Worm (Caenorhabditis elegans) whole organism, L4 larva: Measurements from ENCODE around the gene M02B1.4.
"Not testable (repeated sequence)": the region's sequence is repeated elsewhere in the genome, so short reads cannot be mapped to it uniquely, and the experiment has no call there.

Experiments
- D1046.2 ChIP-seq: fragments of 200-800 bp; sonication (Bioruptor generic); IDR thresholded peaks from 2 replicates; pipeline ENCODE4 v1.3.6; 2022; ENCODE audit warnings: missing genetic modification characterization, missing compliant biosample characterization
- F10B5.3 ChIP-seq: sonication (generic microtip); optimal IDR thresholded peaks from 2 replicates; lab custom pipeline; 2016; ENCODE audit warnings: mild to moderate bottlenecking, missing genetic modification characterization, missing compliant biosample characterization
- F49E8.2 ChIP-seq: sonication (generic microtip); optimal IDR thresholded peaks from 2 replicates; lab custom pipeline; 2016; ENCODE audit warnings: missing compliant biosample characterization, mild to moderate bottlenecking, missing genetic modification characterization, borderline replicate concordance
- R02D3.7 ChIP-seq: fragments of 150-350 bp; sonication (generic microtip); optimal IDR thresholded peaks from 3 replicates; lab custom pipeline; 2014; ENCODE audit warnings: missing biosample characterization, missing genetic modification characterization
- T20F7.1 ChIP-seq: fragments of 200-800 bp; sonication (Bioruptor generic); optimal IDR thresholded peaks from 2 replicates; lab custom pipeline; 2018; ENCODE audit warnings: mild to moderate bottlenecking, missing genetic modification characterization, missing compliant biosample characterization
- T26A8.4 ChIP-seq: fragments of 200-800 bp; sonication (Bioruptor generic); IDR thresholded peaks from 2 replicates; pipeline ENCODE4 v1.3.6; 2022; ENCODE audit warnings: missing genetic modification characterization, missing compliant biosample characterization
- Y48G9A.11 ChIP-seq: fragments of 200-800 bp; sonication (Bioruptor generic); IDR thresholded peaks from 2 replicates; pipeline ENCODE4 v1.3.6; 2022; ENCODE audit warnings: missing genetic modification reagents, missing genetic modification characterization, missing compliant biosample characterization
- Y5F2A.4 ChIP-seq: fragments of 200-800 bp; sonication (Bioruptor generic); optimal IDR thresholded peaks from 2 replicates; lab custom pipeline; 2018; ENCODE audit warnings: mild to moderate bottlenecking, missing genetic modification characterization, missing compliant biosample characterization
- ZK337.2 ChIP-seq: fragments of 200-800 bp; sonication (Bioruptor generic); IDR thresholded peaks from 2 replicates; pipeline ENCODE4 v1.3.6; 2022; ENCODE audit warnings: missing genetic modification reagents, missing genetic modification characterization, missing compliant biosample characterization
- ZK546.5 ChIP-seq, 2 experiments: sonication (generic microtip); optimal IDR thresholded peaks; 2 replicates each; lab custom pipeline; 2017; ENCODE audit warnings: missing biosample characterization in 2 of 2, missing genetic modification characterization in 2 of 2
- aha-1 ChIP-seq: fragments of 150-350 bp; peaks from one replicate; lab custom pipeline; 2014; ENCODE audit warnings: missing biosample characterization, missing genetic modification characterization
- aly-2 ChIP-seq: sonication (generic microtip); optimal IDR thresholded peaks from 2 replicates; lab custom pipeline; 2018; ENCODE audit warnings: missing biosample characterization, missing genetic modification characterization
- ama-1 ChIP-seq: fragments of 150-350 bp; optimal IDR thresholded peaks from 2 replicates; lab custom pipeline; 2014; ENCODE audit warnings: inconsistent platforms, mixed read lengths
- arid-1 ChIP-seq: fragments of 200-800 bp; sonication (Bioruptor generic); conservative IDR thresholded peaks from 2 replicates; pipeline ENCODE4 v1.3.6; 2022; ENCODE audit warnings: missing genetic modification reagents, missing genetic modification characterization, missing compliant biosample characterization
- ceh-20 ChIP-seq: fragments of 200-800 bp; sonication (Bioruptor generic); IDR thresholded peaks from 2 replicates; pipeline ENCODE4 v1.3.6; 2022; ENCODE audit warnings: missing genetic modification reagents, missing genetic modification characterization, missing compliant biosample characterization
- ceh-62 ChIP-seq: sonication (generic microtip); optimal IDR thresholded peaks from 2 replicates; lab custom pipeline; 2017; ENCODE audit warnings: missing biosample characterization, missing genetic modification characterization
- ceh-82 ChIP-seq: sonication (generic microtip); optimal IDR thresholded peaks from 2 replicates; lab custom pipeline; 2017; ENCODE audit warnings: missing biosample characterization, missing genetic modification characterization
- daf-16 ChIP-seq, 3 experiments: sonication (generic microtip); optimal IDR thresholded peaks; 2 replicates each; lab custom pipeline; 2016 to 2017; ENCODE audit warnings: missing genetic modification characterization in 3 of 3, missing genetic modification reagents in 3 of 3, mild to moderate bottlenecking in 2 of 3, missing compliant biosample characterization in 2 of 3, missing biosample characterization in 1 of 3, moderate library complexity in 1 of 3
- dpl-1 ChIP-seq: fragments of 150-350 bp; optimal IDR thresholded peaks from 2 replicates; lab custom pipeline; 2014; ENCODE audit warnings: missing biosample characterization, missing genetic modification reagents, missing genetic modification characterization
- fos-1 ChIP-seq: fragments of 150-350 bp; optimal IDR thresholded peaks from 2 replicates; lab custom pipeline; 2014; ENCODE audit warnings: missing biosample characterization, missing genetic modification characterization
- hlh-11 ChIP-seq: fragments of 200-800 bp; sonication (Bioruptor generic); optimal IDR thresholded peaks from 2 replicates; lab custom pipeline; 2018; ENCODE audit warnings: mild to moderate bottlenecking, missing genetic modification characterization, missing compliant biosample characterization
- hlh-30 ChIP-seq: sonication (generic microtip); optimal IDR thresholded peaks from 2 replicates; lab custom pipeline; 2017; ENCODE audit warnings: antibody characterized with exemption, mild to moderate bottlenecking, missing genetic modification characterization, missing compliant biosample characterization; ENCODE audit not compliant: insufficient read depth
- lim-7 ChIP-seq: fragments of 200-800 bp; sonication (Bioruptor generic); IDR thresholded peaks from 2 replicates; pipeline ENCODE4 v1.3.6; 2022; ENCODE audit warnings: missing genetic modification characterization, missing compliant biosample characterization
- lin-1 ChIP-seq: fragments of 200-800 bp; sonication (Bioruptor generic); IDR thresholded peaks from 2 replicates; pipeline ENCODE4 v1.3.6; 2022; ENCODE audit warnings: missing genetic modification reagents, missing genetic modification characterization, missing compliant biosample characterization
- lin-38 ChIP-seq: fragments of 200-800 bp; sonication (Bioruptor generic); IDR thresholded peaks from 2 replicates; pipeline ENCODE4 v1.3.6; 2022; ENCODE audit warnings: missing genetic modification reagents, missing genetic modification characterization, missing compliant biosample characterization
- lin-39 ChIP-seq: fragments of 150-350 bp; optimal IDR thresholded peaks from 2 replicates; lab custom pipeline; 2014; ENCODE audit warnings: missing biosample characterization, missing genetic modification reagents, missing genetic modification characterization
- lsy-2 ChIP-seq, 2 experiments: fragments of 150-350 bp in 1 of 2; sonication (generic microtip) in 1 of 2; optimal IDR thresholded peaks; 2 replicates each; lab custom pipeline; 2014 to 2017; ENCODE audit warnings: missing biosample characterization in 2 of 2, missing genetic modification characterization in 2 of 2
- madf-5 ChIP-seq, 2 experiments: fragments of 200-800 bp; sonication (Bioruptor generic); IDR thresholded peaks; 2 replicates each; pipeline ENCODE4 v1.3.6; 2022; ENCODE audit warnings: missing compliant biosample characterization in 2 of 2, missing genetic modification characterization in 2 of 2
- mdt-29 ChIP-seq: fragments of 200-800 bp; sonication (Bioruptor generic); IDR thresholded peaks from 2 replicates; pipeline ENCODE4 v1.3.6; 2022; ENCODE audit warnings: missing genetic modification reagents, missing genetic modification characterization, missing compliant biosample characterization
- mes-2 ChIP-seq: sonication (generic microtip); optimal IDR thresholded peaks from 2 replicates; lab custom pipeline; 2016; ENCODE audit warnings: missing genotype, mild to moderate bottlenecking, missing genetic modification characterization, missing compliant biosample characterization; ENCODE audit not compliant: poor library complexity, severe bottlenecking
- nhr-102 ChIP-seq: sonication (generic microtip); optimal IDR thresholded peaks from 2 replicates; lab custom pipeline; 2016; ENCODE audit warnings: mild to moderate bottlenecking, missing genetic modification characterization, moderate library complexity, missing compliant biosample characterization
- nhr-28 ChIP-seq: fragments of 150-350 bp; optimal IDR thresholded peaks from 2 replicates; lab custom pipeline; 2014; ENCODE audit warnings: missing biosample characterization, missing genetic modification characterization
- nhr-41 ChIP-seq: fragments of 200-800 bp; sonication (Bioruptor generic); IDR thresholded peaks from 2 replicates; pipeline ENCODE4 v1.3.6; 2022; ENCODE audit warnings: missing genetic modification reagents, missing genetic modification characterization, missing compliant biosample characterization
- nhr-76 ChIP-seq: fragments of 150-350 bp; optimal IDR thresholded peaks from 2 replicates; lab custom pipeline; 2014; ENCODE audit warnings: missing biosample characterization, missing genetic modification characterization
- nhr-77 ChIP-seq: fragments of 150-350 bp; optimal IDR thresholded peaks from 2 replicates; lab custom pipeline; 2014; ENCODE audit warnings: missing biosample characterization, missing genetic modification characterization
- pqm-1 ChIP-seq: sonication (generic microtip); optimal IDR thresholded peaks from 2 replicates; lab custom pipeline; 2017; ENCODE audit warnings: missing biosample characterization, missing genetic modification characterization
- snpc-1.2 ChIP-seq: fragments of 200-800 bp; sonication (Bioruptor generic); IDR thresholded peaks from 2 replicates; pipeline ENCODE4 v1.3.6; 2022; ENCODE audit warnings: missing genetic modification reagents, missing genetic modification characterization, missing compliant biosample characterization
- snpc-4 ChIP-seq: fragments of 150-350 bp; optimal IDR thresholded peaks from 2 replicates; lab custom pipeline; 2014; ENCODE audit warnings: missing biosample characterization, missing genetic modification characterization
- spr-1 ChIP-seq: sonication (generic microtip); optimal IDR thresholded peaks from 2 replicates; lab custom pipeline; 2016; ENCODE audit warnings: mild to moderate bottlenecking, missing genetic modification characterization, missing compliant biosample characterization
- unc-130 ChIP-seq: sonication (generic microtip); optimal IDR thresholded peaks from 2 replicates; lab custom pipeline; 2016; ENCODE audit warnings: missing genetic modification reagents, missing genetic modification characterization, missing compliant biosample characterization
- unc-39 ChIP-seq: sonication (generic microtip); optimal IDR thresholded peaks from 2 replicates; lab custom pipeline; 2017; ENCODE audit warnings: missing biosample characterization, missing genetic modification characterization
- vab-7 ChIP-seq: fragments of 200-800 bp; sonication (Bioruptor generic); IDR thresholded peaks from 2 replicates; pipeline ENCODE4 v1.3.6; 2022; ENCODE audit warnings: missing genetic modification reagents, missing genetic modification characterization, missing compliant biosample characterization
- ztf-11 ChIP-seq: fragments of 150-350 bp; optimal IDR thresholded peaks from 2 replicates; lab custom pipeline; 2014; ENCODE audit warnings: missing biosample characterization, missing genetic modification characterization
- ztf-7 ChIP-seq: fragments of 150-350 bp; optimal IDR thresholded peaks from 2 replicates; lab custom pipeline; 2014; ENCODE audit warnings: missing biosample characterization, missing genetic modification characterization

Gene M02B1.4

ce11 chrIV:12793621-12794020 is 31.5 kb downstream of the M02B1.4 start, which contains the start of gene pin-2:
pin-2 (plus strand) TSS chrIV:12793847.
- TF ChIP-seq nhr-28 (tag; lab: Kevin White, UChicago), result peak; percentile 54
- TF ChIP-seq daf-16 (GFP tag; optimal IDR thresholded peaks at IDR 0.05; lab: Kevin White, UChicago), result no peak
- peak; percentile 1 for TF ChIP-seq daf-16 (tag; optimal IDR thresholded peaks at IDR 0.05; lab: Kevin White, UChicago)
- peak; percentile 26 for TF ChIP-seq pqm-1 (tag; lab: Kevin White, UChicago)
- TF ChIP-seq dpl-1, result no peak

ce11 chrIV:12792494-12792893 is 32.6 kb downstream of the M02B1.4 start, which contains the start of gene F07C6.6:
F07C6.6 (plus strand) TSS chrIV:12792794.
- TF ChIP-seq fos-1 (tag; lab: Kevin White, UChicago) (no peak), Y5F2A.4 (no peak), F10B5.3 (no peak), ceh-62 (no peak), snpc-1.2 (no peak), R02D3.7 (tag; lab: Kevin White, UChicago) (no peak), madf-5 (GFP tag; IDR thresholded peaks at IDR 0.05; lab: Robert Waterston, UW) (no peak), lsy-2 (tag; optimal IDR thresholded peaks at IDR 0.05; lab: Kevin White, UChicago) (no peak), ztf-11 (tag; lab: Kevin White, UChicago) (no peak), nhr-76 (tag; lab: Kevin White, UChicago) (no peak)

DNA sequence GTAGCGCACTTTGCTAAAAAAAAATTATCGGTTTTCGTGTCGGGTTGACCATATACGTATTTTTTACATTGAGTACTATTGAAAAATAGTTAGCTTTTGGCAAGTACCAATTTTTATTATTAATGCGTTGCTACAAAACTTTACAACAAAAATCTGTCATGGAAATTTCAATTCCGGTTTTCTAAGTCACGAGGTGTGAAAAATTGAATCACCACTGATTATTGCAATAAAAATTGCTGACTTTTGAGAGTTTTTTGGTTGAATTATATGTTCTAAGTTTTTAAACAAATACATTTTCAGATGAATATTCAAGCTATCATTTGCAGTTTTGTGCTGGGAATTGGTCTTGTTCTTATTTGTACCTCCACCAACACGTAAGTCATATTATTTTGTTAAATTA is 34.2 kb downstream of the M02B1.4 start, which contains the start of gene F07C6.2:
TSS of gene F07C6.2 (plus strand) at position 301 of the 400 bp plus-strand sequence.
- no peak for TF ChIP-seq nhr-77 (tag; lab: Kevin White, UChicago)
- no peak for TF ChIP-seq T20F7.1 (GFP tag; lab: Kevin White, UChicago)
- no peak for TF ChIP-seq lin-1
- TF ChIP-seq ztf-7 (tag; lab: Kevin White, UChicago), result no peak
- TF ChIP-seq nhr-28 (tag; lab: Kevin White, UChicago), result no peak
- TF ChIP-seq D1046.2 (GFP tag; lab: Robert Waterston, UW), result no peak
- no peak for TF ChIP-seq vab-7 (GFP tag; lab: Robert Waterston, UW)
- no peak for TF ChIP-seq lin-39
- TF ChIP-seq ZK337.2 (GFP tag; lab: Robert Waterston, UW), result no peak
- TF ChIP-seq unc-39, result no peak
- no peak for TF ChIP-seq nhr-41 (GFP tag; lab: Robert Waterston, UW)
- TF ChIP-seq spr-1 (tag; lab: Kevin White, UChicago), result no peak
- TF ChIP-seq aly-2 (tag; lab: Kevin White, UChicago), result no peak
- no peak for TF ChIP-seq ZK546.5 (tag; optimal IDR thresholded peaks at IDR 0.05; lab: Kevin White, UChicago)
- no peak for TF ChIP-seq ceh-20 (GFP tag; lab: Robert Waterston, UW)

DNA sequence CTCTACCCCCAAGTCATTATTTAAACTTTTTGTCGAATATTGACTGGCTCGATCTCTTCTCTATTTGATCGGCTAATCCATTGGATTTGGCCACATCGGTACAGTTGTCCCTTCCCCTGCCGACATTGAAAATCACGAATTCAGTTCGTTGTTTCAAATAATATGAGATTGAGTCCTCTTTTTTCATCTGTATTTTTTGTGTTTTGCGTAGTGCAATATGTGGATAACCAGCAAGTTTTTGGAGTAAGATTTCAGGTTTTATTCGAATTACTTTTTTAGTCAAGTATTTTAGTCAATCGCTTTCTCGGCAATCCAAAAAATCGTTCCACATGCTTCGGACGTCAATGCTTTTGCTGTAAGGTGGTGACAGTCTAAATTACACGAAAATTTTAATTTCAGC is 36.0 kb downstream of the M02B1.4 start, which contains the start of gene F07C6.3:
TSS of gene F07C6.3 (plus strand) at position 148 of the 400 bp plus-strand sequence.
- TF ChIP-seq ceh-82 (tag; lab: Kevin White, UChicago), result no peak
- TF ChIP-seq ceh-62, result no peak
- TF ChIP-seq aha-1, result peak; percentile 97
- TF ChIP-seq lsy-2 (tag; optimal IDR thresholded peaks at IDR 0.05; lab: Kevin White, UChicago), result no peak
- TF ChIP-seq nhr-76 (tag; lab: Kevin White, UChicago), result no peak
- no peak for TF ChIP-seq hlh-30 (tag; lab: Kevin White, UChicago)
- no peak for TF ChIP-seq ama-1 (lab: Kevin White, UChicago)
- TF ChIP-seq dpl-1, result no peak

ce11 chrIV:12786996-12787395 is 38.1 kb downstream of the M02B1.4 start:
- TF ChIP-seq lin-38 (GFP tag; lab: Robert Waterston, UW), result peak; percentile 48; the same call in 1 of the 2 replicates
- TF ChIP-seq F49E8.2, result peak; percentile 72
- peak; percentile 11 for TF ChIP-seq hlh-11
- TF ChIP-seq unc-130 (GFP tag; lab: Kevin White, UChicago), result peak; percentile 43
- TF ChIP-seq snpc-4 (tag; lab: Kevin White, UChicago), result peak; percentile 55
- peak; percentile 55; the same call in 1 of the 2 replicates for TF ChIP-seq Y48G9A.11 (GFP tag; lab: Robert Waterston, UW)
- 0 out of 2 replicates have a peak, but pooled peaks have one; percentile 13 for TF ChIP-seq lim-7 (GFP tag; lab: Robert Waterston, UW)
- TF ChIP-seq arid-1 (GFP tag; lab: Robert Waterston, UW), result 0 out of 2 replicates have a peak, but pooled peaks have one; percentile 41
- TF ChIP-seq nhr-102 (tag; lab: Kevin White, UChicago), result peak; percentile 46
- peak; percentile 95 for TF ChIP-seq snpc-1.2
- peak; percentile 49 for TF ChIP-seq mes-2 (tag; lab: Kevin White, UChicago)
- TF ChIP-seq lin-1, result 0 out of 2 replicates have a peak, but pooled peaks have one; percentile 35
- TF ChIP-seq mdt-29 (GFP tag; lab: Robert Waterston, UW), result 0 out of 2 replicates have a peak, but pooled peaks have one; percentile 45
- peak; percentile 62 for TF ChIP-seq T26A8.4
- TF ChIP-seq daf-16 (GFP tag; optimal IDR thresholded peaks at IDR 0.05; lab: Kevin White, UChicago), result not testable (repeated sequence)
- TF ChIP-seq daf-16 (tag; optimal IDR thresholded peaks at IDR 0.05; lab: Kevin White, UChicago), result peak; percentile 16
